Fruit fly (Drosophila melanogaster): Measurements from ENCODE around the gene CG7560.
A peak's percentile ranks its signal among the peaks of the same experiment; 100 is the strongest.

CG7560 gene

DNA sequence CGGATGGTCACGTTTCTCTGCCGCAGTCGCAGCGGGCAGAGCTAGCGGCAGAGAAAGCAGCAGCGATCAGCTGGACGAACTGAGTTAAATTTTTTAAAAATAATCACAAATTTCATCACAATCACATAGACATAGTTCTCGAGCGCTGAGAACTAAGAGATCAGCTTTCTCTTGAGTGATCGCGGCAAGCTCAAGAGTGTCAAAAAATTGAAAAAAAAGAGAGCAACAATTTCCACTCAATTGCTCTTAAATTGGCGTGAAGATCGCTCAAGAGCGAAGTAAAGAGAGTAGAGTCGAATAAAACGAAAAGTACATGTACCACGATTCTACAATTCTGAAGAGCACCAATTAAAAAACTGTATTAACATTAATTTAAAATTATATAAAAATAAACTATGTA, 3.4 kb downstream of the CG7560 start (continued):
- TF ChIP-seq CG17568 (GFP tag; optimal IDR thresholded peaks at IDR 0.05): peak; percentile 7

DNA sequence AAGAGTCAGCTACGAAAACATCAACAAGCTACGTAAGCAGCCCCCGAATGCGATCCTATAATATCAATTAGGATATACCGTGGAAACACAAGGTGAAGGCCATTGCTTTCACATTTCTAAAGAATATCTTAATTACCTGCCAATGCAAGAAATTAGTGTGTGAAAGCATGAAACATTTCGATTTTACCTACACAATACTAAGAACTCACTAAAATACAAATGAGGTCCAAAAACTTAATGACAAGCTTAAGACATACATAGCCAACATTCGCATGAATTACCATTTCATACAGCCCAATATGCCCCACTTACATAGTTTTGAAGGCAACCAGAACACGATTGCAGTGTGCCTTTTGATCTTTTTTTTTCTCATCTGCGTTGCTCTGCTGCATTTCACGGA, 4.7 kb downstream of the CG7560 start:
- TF ChIP-seq kay (GFP tag; optimal IDR thresholded peaks at IDR 0.05) (no peak), CG31224 (GFP tag; IDR thresholded peaks at IDR 0.05) (no peak), inv (GFP tag; IDR thresholded peaks at IDR 0.05; ENCODE audit: partially characterized antibody) (no peak), Ada2b (GFP tag; IDR thresholded peaks at IDR 0.05) (no peak), Antp (GFP tag; optimal IDR thresholded peaks at IDR 0.05) (peak; percentile 13), CG17328 (GFP tag; IDR thresholded peaks at IDR 0.05) (0 out of 2 replicates have a peak, but pooled peaks have one; percentile 18), CG6254 (GFP tag; optimal IDR thresholded peaks at IDR 0.05) (no peak), eyg (GFP tag; optimal IDR thresholded peaks at IDR 0.05) (no peak), Xrp1 (GFP tag; IDR thresholded peaks at IDR 0.05) (no peak), CHES-1-like (GFP tag; optimal IDR thresholded peaks at IDR 0.05) (no peak), ranshi (GFP tag; IDR thresholded peaks at IDR 0.05) (no peak), gro (GFP tag; optimal IDR thresholded peaks at IDR 0.05) (no peak), CG13624 (GFP tag; optimal IDR thresholded peaks at IDR 0.05) (no peak), Meics (GFP tag; optimal IDR thresholded peaks at IDR 0.05) (no peak), ato (GFP tag; IDR thresholded peaks at IDR 0.05; ENCODE audit: partially characterized antibody) (no peak), ssp (GFP tag; IDR thresholded peaks at IDR 0.05) (no peak), pb (GFP tag; optimal IDR thresholded peaks at IDR 0.05) (no peak), lab (GFP tag; optimal IDR thresholded peaks at IDR 0.05) (no peak), z (GFP tag; IDR thresholded peaks at IDR 0.05) (no peak), CG11696 (GFP tag; IDR thresholded peaks at IDR 0.05) (no peak), pzg (GFP tag; optimal IDR thresholded peaks at IDR 0.05) (no peak), chm (GFP tag; IDR thresholded peaks at IDR 0.05) (no peak), YL-1 (GFP tag; optimal IDR thresholded peaks at IDR 0.05) (no peak), CG6689 (GFP tag; IDR thresholded peaks at IDR 0.05) (no peak), Dip3 (GFP tag; optimal IDR thresholded peaks at IDR 0.05) (no peak), sqz (GFP tag; optimal IDR thresholded peaks at IDR 0.05) (no peak), grn (GFP tag; optimal IDR thresholded peaks at IDR 0.05) (no peak), Drgx (GFP tag; IDR thresholded peaks at IDR 0.05) (no peak; the same call in 1 of the 2 replicates), Atf6 (GFP tag; IDR thresholded peaks at IDR 0.05) (no peak), CG15479 (GFP tag; optimal IDR thresholded peaks at IDR 0.05) (no peak), CG34422 (GFP tag; IDR thresholded peaks at IDR 0.05) (no peak), dpn (GFP tag; optimal IDR thresholded peaks at IDR 0.05) (peak in 1 of 2 experiments; percentile 56), fd102C (GFP tag; optimal IDR thresholded peaks at IDR 0.05) (no peak), odd (GFP tag; optimal IDR thresholded peaks at IDR 0.05) (no peak), CG14710 (tag; optimal IDR thresholded peaks at IDR 0.05) (peak; percentile 29), seq (GFP tag; IDR thresholded peaks at IDR 0.05) (peak; percentile 44; the same call in 1 of the 2 replicates), Fer1 (GFP tag; optimal IDR thresholded peaks at IDR 0.05) (no peak), pan (optimal IDR thresholded peaks at IDR 0.05) (no peak), pan (GFP tag; optimal IDR thresholded peaks at IDR 0.05 in 1 of 2, IDR thresholded peaks at IDR 0.05 in 1 of 2) (peak in 1 of 2 experiments; percentile 23), CG8478 (optimal IDR thresholded peaks at IDR 0.05) (no peak), Lim3 (GFP tag; IDR thresholded peaks at IDR 0.05) (no peak), Oli (tag; optimal IDR thresholded peaks at IDR 0.05) (peak; percentile 64), al (GFP tag; IDR thresholded peaks at IDR 0.05) (no peak), dimm (GFP tag; IDR thresholded peaks at IDR 0.05) (no peak), CG8924 (tag; optimal IDR thresholded peaks at IDR 0.05) (peak; percentile 40), CG15601 (tag; optimal IDR thresholded peaks at IDR 0.05) (no peak), Xbp1 (GFP tag; optimal IDR thresholded peaks at IDR 0.05) (peak; percentile 36), CG14860 (GFP tag; IDR thresholded peaks at IDR 0.05; ENCODE audit: partially characterized antibody) (no peak), CG33213 (GFP tag; optimal IDR thresholded peaks at IDR 0.05) (no peak), CG7745 (tag; optimal IDR thresholded peaks at IDR 0.05) (no peak)
